Fruit fly (Drosophila melanogaster) whole organism, embryonic: ENCODE measurements around the gene CG11089.
A peak's percentile ranks its signal among the peaks of the same experiment; 100 is the strongest.

ENCODE experiments used
- Ada2b ChIP-seq: fragments of 200-800 bp; sonication (Bioruptor generic); IDR thresholded peaks from 2 replicates; pipeline ENCODE4 v1.3.6; 2022; ENCODE audit warnings: missing biosample characterization, missing genetic modification characterization
- B-H2 ChIP-seq: fragments of 200-800 bp; sonication (Bioruptor generic); optimal IDR thresholded peaks from 2 replicates; lab custom pipeline; 2018; ENCODE audit warnings: missing biosample characterization, mild to moderate bottlenecking, missing genetic modification characterization
- Bteb2 ChIP-seq: fragments of 200-800 bp; sonication (Bioruptor generic); optimal IDR thresholded peaks from 2 replicates; lab custom pipeline; 2016; ENCODE audit warnings: missing biosample characterization, missing genetic modification characterization
- CG11560 ChIP-seq: fragments of 200-800 bp; sonication (Bioruptor generic); IDR thresholded peaks from 3 replicates; pipeline ENCODE4 v1.3.6; 2022; ENCODE audit warnings: missing biosample characterization, missing genetic modification characterization
- CG11695 ChIP-seq: fragments of 200-800 bp; sonication (Bioruptor generic); IDR thresholded peaks from 3 replicates; pipeline ENCODE4 v1.3.6; 2022; ENCODE audit warnings: missing biosample characterization, missing genetic modification characterization
- CG12942 ChIP-seq: fragments of 200-800 bp; sonication (Bioruptor generic); optimal IDR thresholded peaks from 3 replicates; lab custom pipeline; 2016; ENCODE audit warnings: missing biosample characterization, missing genetic modification characterization
- CG13424 ChIP-seq: fragments of 200-800 bp; sonication (Bioruptor generic); optimal IDR thresholded peaks from 2 replicates; lab custom pipeline; 2019; ENCODE audit warnings: missing biosample characterization, mild to moderate bottlenecking, missing genetic modification characterization, moderate library complexity
- CG13775 ChIP-seq: fragments of 200-800 bp; sonication (Bioruptor generic); optimal IDR thresholded peaks from 3 replicates; lab custom pipeline; 2017; ENCODE audit warnings: missing biosample characterization, mild to moderate bottlenecking, missing genetic modification characterization
- CG14710 ChIP-seq: fragments of 200-800 bp; sonication (Bioruptor generic); optimal IDR thresholded peaks from 3 replicates; lab custom pipeline; 2019; ENCODE audit warnings: missing biosample characterization, mild to moderate bottlenecking, missing genetic modification characterization, moderate library complexity
- CG15514 ChIP-seq: fragments of 200-800 bp; sonication (Bioruptor generic); optimal IDR thresholded peaks from 3 replicates; lab custom pipeline; 2017; ENCODE audit warnings: missing biosample characterization, missing genetic modification characterization, mild to moderate bottlenecking, moderate library complexity, missing genetic modification reagents
- CG16815 ChIP-seq: fragments of 200-800 bp; sonication (Bioruptor generic); optimal IDR thresholded peaks from 3 replicates; lab custom pipeline; 2017; ENCODE audit warnings: missing biosample characterization, mild to moderate bottlenecking, missing genetic modification characterization
- CG17568 ChIP-seq: fragments of 200-800 bp; sonication (Bioruptor generic); optimal IDR thresholded peaks from 2 replicates; lab custom pipeline; 2018; ENCODE audit warnings: missing biosample characterization, mild to moderate bottlenecking, missing genetic modification characterization, moderate library complexity
- CG17802 ChIP-seq: fragments of 200-800 bp; sonication (Bioruptor generic); optimal IDR thresholded peaks from 2 replicates; lab custom pipeline; 2018; ENCODE audit warnings: missing biosample characterization, mild to moderate bottlenecking, missing genetic modification characterization, moderate library complexity
- CG5953 ChIP-seq: fragments of 200-800 bp; sonication (Bioruptor generic); IDR thresholded peaks from 2 replicates; pipeline ENCODE4 v1.3.6; 2022; ENCODE audit warnings: missing biosample characterization, missing genetic modification characterization
- CG6175 ChIP-seq: fragments of 200-800 bp; sonication (Bioruptor generic); IDR thresholded peaks from 3 replicates; pipeline ENCODE4 v1.3.6; 2022; ENCODE audit warnings: missing biosample characterization, missing genetic modification characterization
- CG7963 ChIP-seq: fragments of 200-800 bp; sonication (Bioruptor generic); IDR thresholded peaks from 3 replicates; pipeline ENCODE4 v1.3.6; 2022; ENCODE audit warnings: missing biosample characterization, missing genetic modification characterization; ENCODE audit not compliant: partially characterized antibody
- Dek ChIP-seq: fragments of 200-800 bp; sonication (Bioruptor generic); optimal IDR thresholded peaks from 3 replicates; lab custom pipeline; 2019; ENCODE audit warnings: missing biosample characterization, mild to moderate bottlenecking, missing genetic modification characterization, moderate library complexity
- Dp ChIP-seq: fragments of 200-800 bp; sonication (Bioruptor generic); optimal IDR thresholded peaks from 2 replicates; lab custom pipeline; 2018; ENCODE audit warnings: missing biosample characterization, mild to moderate bottlenecking, missing genetic modification characterization, moderate library complexity
- Dref ChIP-seq: fragments of 200-800 bp; sonication (Bioruptor generic); IDR thresholded peaks from 2 replicates; pipeline ENCODE4 v1.3.6; 2022; ENCODE audit warnings: missing biosample characterization, missing genetic modification characterization
- E2f2 ChIP-seq: fragments of 200-800 bp; sonication (Bioruptor generic); IDR thresholded peaks from 2 replicates; pipeline ENCODE4 v1.3.6; 2022; ENCODE audit warnings: missing biosample characterization, missing genetic modification characterization
- Ets65A ChIP-seq: fragments of 200-800 bp; sonication (Bioruptor generic); peaks from one replicate; lab custom pipeline; 2016; ENCODE audit warnings: missing biosample characterization, missing genetic modification characterization
- MBD-R2 ChIP-seq: fragments of 200-800 bp; sonication (Bioruptor generic); IDR thresholded peaks from 2 replicates; pipeline ENCODE4 v1.3.6; 2022; ENCODE audit warnings: missing biosample characterization, missing genetic modification characterization
- MESR4 ChIP-seq: fragments of 200-800 bp; sonication (Bioruptor generic); optimal IDR thresholded peaks from 2 replicates; lab custom pipeline; 2018; ENCODE audit warnings: missing biosample characterization, mild to moderate bottlenecking, missing genetic modification characterization, moderate library complexity
- Med ChIP-seq: fragments of 200-800 bp; sonication (Bioruptor generic); peaks from one replicate; lab custom pipeline; 2016; ENCODE audit warnings: missing biosample characterization, missing genetic modification characterization, mild to moderate bottlenecking, inconsistent platforms, moderate library complexity
- Meics ChIP-seq: fragments of 200-800 bp; sonication (Bioruptor generic); optimal IDR thresholded peaks from 2 replicates; lab custom pipeline; 2017; ENCODE audit warnings: missing biosample characterization, mild to moderate bottlenecking, missing genetic modification characterization
- Nf-YB ChIP-seq: fragments of 200-800 bp; sonication (Bioruptor generic); optimal IDR thresholded peaks from 3 replicates; lab custom pipeline; 2019; ENCODE audit warnings: missing biosample characterization, mild to moderate bottlenecking, missing genetic modification characterization, moderate library complexity
- YL-1 ChIP-seq: fragments of 200-800 bp; sonication (Bioruptor generic); optimal IDR thresholded peaks from 3 replicates; lab custom pipeline; 2017; ENCODE audit warnings: missing biosample characterization, mild to moderate bottlenecking, missing genetic modification characterization
- ac ChIP-seq: fragments of 200-800 bp; sonication (Bioruptor generic); optimal IDR thresholded peaks from 3 replicates; lab custom pipeline; 2017; ENCODE audit warnings: missing biosample characterization, mild to moderate bottlenecking, missing genetic modification characterization
- btn ChIP-seq: fragments of 200-800 bp; sonication (Bioruptor generic); optimal IDR thresholded peaks from 2 replicates; lab custom pipeline; 2016; ENCODE audit warnings: missing biosample characterization, missing genetic modification characterization
- croc ChIP-seq: fragments of 200-800 bp; sonication (Bioruptor generic); conservative IDR thresholded peaks from 3 replicates; pipeline ENCODE4 v1.3.6; 2022; ENCODE audit warnings: missing biosample characterization, missing genetic modification characterization
- crp ChIP-seq, 2 experiments: fragments of 200-800 bp; sonication (Bioruptor generic); optimal IDR thresholded peaks; 2 replicates in 1 of 2; 3 replicates in 1 of 2; lab custom pipeline; 2017; ENCODE audit warnings: missing biosample characterization in 2 of 2, missing genetic modification characterization in 2 of 2, mild to moderate bottlenecking in 1 of 2, moderate library complexity in 1 of 2
- ewg ChIP-seq: fragments of 200-800 bp; sonication (Bioruptor generic); optimal IDR thresholded peaks from 3 replicates; lab custom pipeline; 2017; ENCODE audit warnings: mild to moderate bottlenecking, missing biosample characterization, missing genetic modification reagents, missing genetic modification characterization
- inv ChIP-seq: fragments of 200-800 bp; sonication (Bioruptor generic); IDR thresholded peaks from 2 replicates; pipeline ENCODE4 v1.3.6; 2022; ENCODE audit warnings: missing biosample characterization, missing genetic modification characterization; ENCODE audit not compliant: partially characterized antibody
- kah ChIP-seq: fragments of 200-800 bp; sonication (Bioruptor generic); optimal IDR thresholded peaks from 2 replicates; lab custom pipeline; 2018; ENCODE audit warnings: missing biosample characterization, mild to moderate bottlenecking, missing genetic modification characterization
- lbe ChIP-seq: fragments of 200-800 bp; sonication (Bioruptor generic); optimal IDR thresholded peaks from 2 replicates; lab custom pipeline; 2016; ENCODE audit warnings: missing biosample characterization, mild to moderate bottlenecking, missing genetic modification characterization
- lilli ChIP-seq: fragments of 200-800 bp; sonication (Bioruptor generic); optimal IDR thresholded peaks from 3 replicates; lab custom pipeline; 2016; ENCODE audit warnings: missing biosample characterization, missing genetic modification characterization
- nerfin-1 ChIP-seq: fragments of 200-800 bp; sonication (Bioruptor generic); optimal IDR thresholded peaks from 3 replicates; lab custom pipeline; 2019; ENCODE audit warnings: missing biosample characterization, mild to moderate bottlenecking, missing genetic modification characterization, moderate library complexity
- oc ChIP-seq: fragments of 200-800 bp; sonication (Bioruptor generic); optimal IDR thresholded peaks from 2 replicates; lab custom pipeline; 2018; ENCODE audit warnings: missing biosample characterization, mild to moderate bottlenecking, missing genetic modification characterization, moderate library complexity
- onecut ChIP-seq: fragments of 200-800 bp; sonication (Bioruptor generic); IDR thresholded peaks from 2 replicates; pipeline ENCODE4 v1.3.6; 2022; ENCODE audit warnings: missing biosample characterization, missing genetic modification characterization
- pfk ChIP-seq: fragments of 200-800 bp; sonication (Bioruptor generic); optimal IDR thresholded peaks from 2 replicates; lab custom pipeline; 2018; ENCODE audit warnings: missing biosample characterization, mild to moderate bottlenecking, missing genetic modification characterization, moderate library complexity
- pnt ChIP-seq: fragments of 200-800 bp; sonication (Bioruptor generic); optimal IDR thresholded peaks from 3 replicates; lab custom pipeline; 2016; ENCODE audit warnings: missing biosample characterization, missing genetic modification characterization
- pzg ChIP-seq: fragments of 200-800 bp; sonication (Bioruptor generic); optimal IDR thresholded peaks from 3 replicates; lab custom pipeline; 2018; ENCODE audit warnings: missing biosample characterization, mild to moderate bottlenecking, missing genetic modification characterization, moderate library complexity
- salm ChIP-seq: fragments of 200-800 bp; sonication (Bioruptor generic); optimal IDR thresholded peaks from 2 replicates; lab custom pipeline; 2018; ENCODE audit warnings: missing biosample characterization, mild to moderate bottlenecking, missing genetic modification characterization
- scrt ChIP-seq: fragments of 200-800 bp; sonication (Bioruptor generic); optimal IDR thresholded peaks from 2 replicates; lab custom pipeline; 2018; ENCODE audit warnings: missing biosample characterization, mild to moderate bottlenecking, missing genetic modification characterization, moderate library complexity
- sens ChIP-seq: fragments of 200-800 bp; sonication (Bioruptor generic); peaks from one replicate; lab custom pipeline; 2016; ENCODE audit warnings: missing biosample characterization, missing genetic modification characterization
- stc ChIP-seq: fragments of 200-800 bp; sonication (Bioruptor generic); IDR thresholded peaks from 2 replicates; pipeline ENCODE4 v1.3.6; 2022; ENCODE audit warnings: missing biosample characterization, missing genetic modification characterization
- toy ChIP-seq: fragments of 200-800 bp; sonication (Bioruptor generic); IDR thresholded peaks from 2 replicates; pipeline ENCODE4 v1.3.6; 2022; ENCODE audit warnings: missing biosample characterization, missing genetic modification characterization
- trem ChIP-seq: fragments of 200-800 bp; optimal IDR thresholded peaks from 3 replicates; lab custom pipeline; 2019; ENCODE audit warnings: missing biosample characterization, mild to moderate bottlenecking, missing genetic modification characterization, moderate library complexity
- zen2 ChIP-seq: fragments of 200-800 bp; sonication (Bioruptor generic); IDR thresholded peaks from 3 replicates; pipeline ENCODE4 v1.3.6; 2022; ENCODE audit warnings: missing biosample characterization, missing genetic modification characterization; ENCODE audit not compliant: partially characterized antibody

Gene CG11089

dm6 chr3R:24876843-24877457 is at the start of gene CG11089, which contains the start of gene CG31381 (continued):
- TF ChIP-seq Nf-YB = peak; percentile 7
- TF ChIP-seq lbe (GFP tag; lab: Kevin White, UChicago) = peak; percentile 4
- TF ChIP-seq CG13775 (GFP tag; lab: Kevin White, UChicago) = peak; percentile 6
- TF ChIP-seq scrt (GFP tag; lab: Kevin White, UChicago) = peak; percentile 84
- TF ChIP-seq CG14710 (tag; lab: Kevin White, UChicago) = peak; percentile 100
- peak in 1 of 2 experiments; percentile 76 for TF ChIP-seq crp (GFP tag; optimal IDR thresholded peaks at IDR 0.05; lab: Kevin White, UChicago)
- 0 out of 2 replicates have a peak, but pooled peaks have one; percentile 6 for TF ChIP-seq MBD-R2 (GFP tag; lab: Robert Waterston, UW)
- peak; percentile 32 for TF ChIP-seq Meics (GFP tag; lab: Kevin White, UChicago)
- TF ChIP-seq trem (tag; lab: Kevin White, UChicago) = peak; percentile 34
- TF ChIP-seq Ada2b (GFP tag; lab: Robert Waterston, UW) = no peak
- peak; percentile 25 for TF ChIP-seq CG13424
- TF ChIP-seq B-H2 (GFP tag; lab: Kevin White, UChicago) = no peak

DNA sequence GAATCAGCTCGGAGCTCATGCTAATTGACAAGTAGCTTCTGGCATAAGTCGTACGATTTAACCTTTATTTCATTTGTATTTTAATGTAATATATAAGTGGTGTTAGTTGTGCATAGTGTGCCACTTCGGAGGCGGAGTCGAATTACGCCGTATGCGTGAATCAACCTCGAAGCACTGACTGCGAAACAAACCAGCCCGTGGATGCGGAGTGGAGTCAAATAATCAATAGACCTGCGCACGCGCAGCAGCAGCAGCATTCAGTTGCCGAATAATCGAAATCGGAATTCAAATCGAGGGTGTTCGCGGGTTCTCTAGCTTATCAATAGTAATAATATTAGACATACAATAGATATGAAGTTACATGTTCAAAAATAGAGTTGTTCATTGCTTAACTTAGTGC is 48.6 kb upstream of the CG11089 start, which contains the start of gene RabX4:
Gene RabX4, minus strand, starts transcription at position 176 of the 400 bp plus-strand sequence.
- TF ChIP-seq stc (GFP tag; lab: Robert Waterston, UW) = no peak
- peak; percentile 1 for TF ChIP-seq MESR4
- TF ChIP-seq Med = peak; percentile 53
- TF ChIP-seq CG16815 (GFP tag; lab: Kevin White, UChicago) = no peak
- no peak for TF ChIP-seq toy (GFP tag; lab: Robert Waterston, UW)
- TF ChIP-seq CG11695 = peak; percentile 6; the same call in 1 of the 3 replicates
- TF ChIP-seq croc (GFP tag; lab: Robert Waterston, UW) = no peak
- peak; percentile 70 for TF ChIP-seq sens (GFP tag; lab: Kevin White, UChicago)
- TF ChIP-seq zen2 (GFP tag; lab: Robert Waterston, UW) = no peak
- TF ChIP-seq nerfin-1 (tag; lab: Kevin White, UChicago) = peak; percentile 30
- no peak for TF ChIP-seq CG6175 (GFP tag; lab: Robert Waterston, UW)
- TF ChIP-seq pzg (GFP tag; lab: Kevin White, UChicago) = peak; percentile 22
- TF ChIP-seq YL-1 (GFP tag; lab: Kevin White, UChicago) = peak; percentile 42
- TF ChIP-seq oc = no peak
- no peak for TF ChIP-seq inv (GFP tag; lab: Robert Waterston, UW)
- peak; percentile 13 for TF ChIP-seq CG15514
- no peak for TF ChIP-seq pfk (GFP tag; lab: Kevin White, UChicago)
- no peak for TF ChIP-seq CG12942 (GFP tag; lab: Kevin White, UChicago)
- TF ChIP-seq ac (GFP tag; lab: Kevin White, UChicago) = no peak
- no peak for TF ChIP-seq CG7963 (GFP tag; lab: Robert Waterston, UW)
- peak; percentile 59 for TF ChIP-seq E2f2
- no peak for TF ChIP-seq kah
- peak; percentile 48 for TF ChIP-seq Dp
- TF ChIP-seq Dek (tag; lab: Kevin White, UChicago) = no peak
- no peak for TF ChIP-seq Ets65A (GFP tag; lab: Kevin White, UChicago)
- TF ChIP-seq ewg (GFP tag; lab: Kevin White, UChicago) = peak; percentile 99
- TF ChIP-seq CG17802 (tag; lab: Kevin White, UChicago) = no peak
- no peak for TF ChIP-seq Bteb2 (GFP tag; lab: Kevin White, UChicago)
- no peak for TF ChIP-seq CG11560 (tag; lab: Robert Waterston, UW)
- no peak for TF ChIP-seq CG17568
- peak; percentile 48 for TF ChIP-seq Dref
- peak; percentile 100 for TF ChIP-seq onecut (GFP tag; lab: Robert Waterston, UW)
- no peak for TF ChIP-seq btn (GFP tag; lab: Kevin White, UChicago)
- no peak for TF ChIP-seq pnt (GFP tag; lab: Kevin White, UChicago)
- no peak for TF ChIP-seq salm (tag; lab: Kevin White, UChicago)
- no peak for TF ChIP-seq CG5953
- TF ChIP-seq lilli (GFP tag; lab: Kevin White, UChicago) = no peak
